Fruit fly (Drosophila melanogaster): Measurements from ENCODE around the gene Pkc98E.

The Pkc98E gene

DNA sequence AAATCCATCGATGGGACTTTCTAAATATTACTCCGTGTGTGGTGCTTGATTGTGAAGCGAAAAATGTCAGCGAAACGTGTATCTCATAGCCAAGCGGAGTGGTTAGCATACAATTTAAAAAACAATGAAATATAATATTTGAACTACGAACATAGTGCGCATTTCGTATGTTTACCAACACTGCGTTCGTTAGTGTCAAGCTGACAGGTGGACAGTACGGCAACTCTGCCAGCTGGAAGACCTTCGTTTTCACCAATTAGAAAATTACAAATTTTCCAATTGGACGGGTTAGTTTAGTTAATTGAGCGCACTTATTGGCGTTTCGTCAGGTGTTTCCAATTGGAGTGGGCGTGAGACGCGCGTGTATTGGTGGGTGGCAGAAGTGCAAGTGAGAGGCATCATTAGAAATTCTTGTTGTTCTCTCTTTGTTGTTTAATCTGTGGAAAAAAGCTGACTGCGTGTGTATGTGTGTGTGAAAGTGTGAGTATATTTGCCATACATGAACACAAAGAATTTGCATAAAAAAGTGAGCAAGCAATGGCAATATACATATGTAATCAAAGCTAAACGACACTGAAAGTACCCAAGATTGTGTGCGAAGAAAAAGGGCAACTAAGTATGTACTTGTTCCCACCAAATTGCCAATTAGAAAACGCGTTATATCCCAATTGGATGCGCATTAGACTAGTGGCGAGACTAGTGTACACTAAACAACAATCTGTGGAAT lies 911 bp downstream of the Pkc98E start (continued):
- peak; percentile 11 for TF ChIP-seq CG13624 (GFP tag; optimal IDR thresholded peaks at IDR 0.05)
- no peak for TF ChIP-seq Mes4 (GFP tag; optimal IDR thresholded peaks at IDR 0.05)
- peak; percentile 34 for TF ChIP-seq CoRest (tag; optimal IDR thresholded peaks at IDR 0.05)
- peak; percentile 32 for TF ChIP-seq zfh2 (GFP tag; optimal IDR thresholded peaks at IDR 0.05)
- no peak for TF ChIP-seq CG11093 (GFP tag; IDR thresholded peaks at IDR 0.05)
- TF ChIP-seq Nf-YB (GFP tag; optimal IDR thresholded peaks at IDR 0.05): peak; percentile 54
- peak; percentile 99 for TF ChIP-seq insv (GFP tag; optimal IDR thresholded peaks at IDR 0.05)
- TF ChIP-seq toy (GFP tag; IDR thresholded peaks at IDR 0.05): no peak
- TF ChIP-seq CG9876 (GFP tag; optimal IDR thresholded peaks at IDR 0.05): peak; percentile 6
- peak; percentile 78 for TF ChIP-seq ewg (GFP tag; optimal IDR thresholded peaks at IDR 0.05)
- no peak for TF ChIP-seq Atf6 (GFP tag; IDR thresholded peaks at IDR 0.05)
- TF ChIP-seq CG8089 (GFP tag; optimal IDR thresholded peaks at IDR 0.05): peak; percentile 21
- no peak for TF ChIP-seq NK7.1 (GFP tag; optimal IDR thresholded peaks at IDR 0.05)
- TF ChIP-seq CHES-1-like (GFP tag; optimal IDR thresholded peaks at IDR 0.05): peak; percentile 46
- TF ChIP-seq crc (GFP tag; optimal IDR thresholded peaks at IDR 0.05): no peak
- no peak for TF ChIP-seq croc (GFP tag; conservative IDR thresholded peaks at IDR 0.05)
- no peak for TF ChIP-seq yki (optimal IDR thresholded peaks at IDR 0.05)
- peak; percentile 34 for TF ChIP-seq Lhr (GFP tag; optimal IDR thresholded peaks at IDR 0.05)
- no peak for TF ChIP-seq CG6254 (GFP tag; optimal IDR thresholded peaks at IDR 0.05)
- TF ChIP-seq CG8765 (GFP tag; IDR thresholded peaks at IDR 0.05): no peak
- TF ChIP-seq ERR (GFP tag; optimal IDR thresholded peaks at IDR 0.05): peak; percentile 62
- TF ChIP-seq pnt (GFP tag; optimal IDR thresholded peaks at IDR 0.05): no peak
- TF ChIP-seq CG14667 (GFP tag; IDR thresholded peaks at IDR 0.05): no peak
- peak; percentile 49 for TF ChIP-seq tio (GFP tag; optimal IDR thresholded peaks at IDR 0.05)
- peak; percentile 27 for TF ChIP-seq CG9437 (GFP tag; optimal IDR thresholded peaks at IDR 0.05)
- TF ChIP-seq jing (GFP tag; optimal IDR thresholded peaks at IDR 0.05): no peak
- TF ChIP-seq z (GFP tag; IDR thresholded peaks at IDR 0.05): no peak
- no peak for TF ChIP-seq sens-2 (GFP tag; IDR thresholded peaks at IDR 0.05)
- TF ChIP-seq CG32772 (GFP tag; IDR thresholded peaks at IDR 0.05): no peak
- peak; percentile 6; the same call in 1 of the 2 replicates for TF ChIP-seq amos (GFP tag; IDR thresholded peaks at IDR 0.05; ENCODE audit: partially characterized antibody)
- peak; percentile 24 for TF ChIP-seq NC2β (GFP tag; optimal IDR thresholded peaks at IDR 0.05)
- no peak for TF ChIP-seq Hmr (GFP tag; optimal IDR thresholded peaks at IDR 0.05)
- no peak for TF ChIP-seq Lpt (GFP tag; optimal IDR thresholded peaks at IDR 0.05)
- TF ChIP-seq exex (tag; optimal IDR thresholded peaks at IDR 0.05): peak; percentile 17
- TF ChIP-seq YL-1 (GFP tag; optimal IDR thresholded peaks at IDR 0.05): peak; percentile 45
- no peak for TF ChIP-seq Usf (GFP tag; optimal IDR thresholded peaks at IDR 0.05)
- peak; percentile 53 for TF ChIP-seq tup (GFP tag; optimal IDR thresholded peaks at IDR 0.05)
- TF ChIP-seq CG17361 (GFP tag; IDR thresholded peaks at IDR 0.05): no peak
- peak; percentile 16 for TF ChIP-seq CG30403 (GFP tag; optimal IDR thresholded peaks at IDR 0.05)
- TF ChIP-seq al (GFP tag; IDR thresholded peaks at IDR 0.05): peak; percentile 27; the same call in 1 of the 2 replicates
- no peak for TF ChIP-seq CG3726 (GFP tag; IDR thresholded peaks at IDR 0.05)
- TF ChIP-seq CG1603 (tag; optimal IDR thresholded peaks at IDR 0.05): peak; percentile 57
- TF ChIP-seq trem (tag; optimal IDR thresholded peaks at IDR 0.05): peak; percentile 58
- peak; percentile 63 for TF ChIP-seq tin (GFP tag; optimal IDR thresholded peaks at IDR 0.05)
- TF ChIP-seq sqz (GFP tag; optimal IDR thresholded peaks at IDR 0.05): no peak
- TF ChIP-seq ara (GFP tag; IDR thresholded peaks at IDR 0.05): no peak
- TF ChIP-seq Pdp1 (GFP tag; optimal IDR thresholded peaks at IDR 0.05): peak in 1 of 2 experiments; percentile 8
- no peak for TF ChIP-seq bigmax (GFP tag; optimal IDR thresholded peaks at IDR 0.05)
- peak; percentile 21 for TF ChIP-seq sug (tag; optimal IDR thresholded peaks at IDR 0.05)
- TF ChIP-seq CG7839 (tag; optimal IDR thresholded peaks at IDR 0.05): peak; percentile 6
- no peak for TF ChIP-seq CG4424 (GFP tag; optimal IDR thresholded peaks at IDR 0.05)
